Fruit fly (Drosophila melanogaster) whole organism, embryonic: Measurements from ENCODE around the gene CG15414.
A peak's percentile ranks its signal among the peaks of the same experiment; 100 is the strongest.

Source experiments
- Adf1 ChIP-seq: fragments of 200-800 bp; sonication (Bioruptor generic); IDR thresholded peaks from 2 replicates; pipeline ENCODE4 v1.3.6; 2022; ENCODE audit warnings: missing biosample characterization, missing genetic modification characterization
- Blimp-1 ChIP-seq: fragments of 200-800 bp; sonication (Bioruptor generic); optimal IDR thresholded peaks from 3 replicates; lab custom pipeline; 2018; ENCODE audit warnings: missing biosample characterization, missing genetic modification characterization, mild to moderate bottlenecking, moderate library complexity, missing genetic modification reagents
- BtbVII ChIP-seq: fragments of 200-800 bp; sonication (Bioruptor generic); optimal IDR thresholded peaks from 3 replicates; lab custom pipeline; 2017; ENCODE audit warnings: missing biosample characterization, mild to moderate bottlenecking, missing genetic modification characterization
- CG1024 ChIP-seq: fragments of 200-800 bp; sonication (Bioruptor generic); IDR thresholded peaks from 2 replicates; pipeline ENCODE4 v1.3.6; 2022; ENCODE audit warnings: missing biosample characterization, missing genetic modification characterization
- CG10267 ChIP-seq: fragments of 200-800 bp; sonication (Bioruptor generic); optimal IDR thresholded peaks from 2 replicates; lab custom pipeline; 2018; ENCODE audit warnings: missing biosample characterization, mild to moderate bottlenecking, missing genetic modification characterization, moderate library complexity
- CG11504 ChIP-seq: fragments of 200-800 bp; sonication (Bioruptor generic); optimal IDR thresholded peaks from 3 replicates; lab custom pipeline; 2019; ENCODE audit warnings: missing biosample characterization, mild to moderate bottlenecking, missing genetic modification characterization, moderate library complexity
- CG1233 ChIP-seq: fragments of 200-800 bp; sonication (Bioruptor generic); optimal IDR thresholded peaks from 4 replicates; lab custom pipeline; 2018; ENCODE audit warnings: missing biosample characterization, mild to moderate bottlenecking, missing genetic modification characterization
- CG1603 ChIP-seq: fragments of 200-800 bp; sonication (Bioruptor generic); optimal IDR thresholded peaks from 2 replicates; lab custom pipeline; 2019; ENCODE audit warnings: missing biosample characterization, mild to moderate bottlenecking, missing genetic modification characterization, moderate library complexity
- CG16813 ChIP-seq: fragments of 200-800 bp; sonication (Bioruptor generic); IDR thresholded peaks from 3 replicates; pipeline ENCODE4 v1.3.6; 2022; ENCODE audit warnings: missing biosample characterization, missing genetic modification characterization; ENCODE audit not compliant: partially characterized antibody
- CG17361 ChIP-seq: fragments of 200-800 bp; sonication (Bioruptor generic); IDR thresholded peaks from 3 replicates; pipeline ENCODE4 v1.3.6; 2022; ENCODE audit warnings: missing biosample characterization, missing genetic modification characterization
- CG1832 ChIP-seq: fragments of 200-800 bp; sonication (Bioruptor generic); optimal IDR thresholded peaks from 2 replicates; lab custom pipeline; 2017; ENCODE audit warnings: missing biosample characterization, mild to moderate bottlenecking, missing genetic modification characterization, inconsistent platforms
- CG3726 ChIP-seq: fragments of 200-800 bp; sonication (Bioruptor generic); IDR thresholded peaks from 3 replicates; pipeline ENCODE4, ENCODE4 v1.3.6; 2022; ENCODE audit warnings: missing biosample characterization, missing genetic modification characterization
- CG3847 ChIP-seq: fragments of 200-800 bp; sonication (Bioruptor generic); IDR thresholded peaks from 2 replicates; pipeline ENCODE4 v1.3.6; 2022; ENCODE audit warnings: missing biosample characterization, missing genetic modification characterization
- CG42726 ChIP-seq: fragments of 200-800 bp; sonication (Bioruptor generic); IDR thresholded peaks from 2 replicates; pipeline ENCODE4 v1.3.6; 2022; ENCODE audit warnings: missing biosample characterization, missing genetic modification characterization; ENCODE audit not compliant: partially characterized antibody
- CG4282 ChIP-seq: fragments of 200-800 bp; sonication (Bioruptor generic); optimal IDR thresholded peaks from 2 replicates; lab custom pipeline; 2016; ENCODE audit warnings: missing biosample characterization, missing genetic modification characterization
- CG6683 ChIP-seq: fragments of 200-800 bp; sonication (Bioruptor generic); optimal IDR thresholded peaks from 2 replicates; lab custom pipeline; 2017; ENCODE audit warnings: missing biosample characterization, mild to moderate bottlenecking, missing genetic modification characterization, missing genetic modification reagents
- CG8388 ChIP-seq: fragments of 200-800 bp; sonication (Bioruptor generic); optimal IDR thresholded peaks from 2 replicates; lab custom pipeline; 2019; ENCODE audit warnings: missing biosample characterization, mild to moderate bottlenecking, missing genetic modification characterization, moderate library complexity
- CG8944 ChIP-seq: fragments of 200-800 bp; sonication (Bioruptor generic); optimal IDR thresholded peaks from 3 replicates; lab custom pipeline; 2016; ENCODE audit warnings: missing biosample characterization, missing genetic modification characterization
- Drgx ChIP-seq: fragments of 200-800 bp; sonication (Bioruptor generic); IDR thresholded peaks from 2 replicates; pipeline ENCODE4 v1.3.6; 2022; ENCODE audit warnings: missing biosample characterization, missing genetic modification characterization
- Eip74EF ChIP-seq, 2 experiments: fragments of 200-800 bp in 1 of 2; fragments of >200 bp in 1 of 2; sonication (Bioruptor generic) in 1 of 2; optimal IDR thresholded peaks; 2 replicates each; lab custom pipeline; 2017 to 2019; ENCODE audit warnings: missing biosample characterization in 2 of 2, missing genetic modification characterization in 2 of 2, mild to moderate bottlenecking in 1 of 2, moderate library complexity in 1 of 2
- H2.0 ChIP-seq: fragments of 200-800 bp; sonication (Bioruptor generic); IDR thresholded peaks from 2 replicates; pipeline ENCODE4 v1.3.6; 2022; ENCODE audit warnings: missing biosample characterization, missing genetic modification characterization
- HmgD ChIP-seq: fragments of 200-800 bp; sonication (Bioruptor generic); optimal IDR thresholded peaks from 3 replicates; lab custom pipeline; 2016; ENCODE audit warnings: missing biosample characterization, missing genetic modification characterization
- Lim3 ChIP-seq: fragments of 200-800 bp; sonication (Bioruptor generic); IDR thresholded peaks from 2 replicates; pipeline ENCODE4 v1.3.6; 2022; ENCODE audit warnings: missing biosample characterization, missing genetic modification characterization
- Optix ChIP-seq: fragments of 200-800 bp; sonication (Bioruptor generic); IDR thresholded peaks from 3 replicates; pipeline ENCODE4 v1.3.6; 2022; ENCODE audit warnings: missing biosample characterization, missing genetic modification characterization
- Stat92E ChIP-seq, 3 experiments: fragments of >200 bp in 2 of 3; fragments of 200-800 bp in 1 of 3; sonication (Bioruptor generic) in 1 of 3; optimal IDR thresholded peaks; 2 replicates each; lab custom pipeline; 2017 to 2019; ENCODE audit warnings: missing biosample characterization in 3 of 3, missing genetic modification characterization in 3 of 3, mild to moderate bottlenecking in 1 of 3, moderate library complexity in 1 of 3
- Trl ChIP-seq, 3 experiments: fragments of >200 bp in 2 of 3; fragments of 200-800 bp in 1 of 3; sonication (Bioruptor generic) in 1 of 3; optimal IDR thresholded peaks; 2 replicates in 1 of 3; 3 replicates in 2 of 3; lab custom pipeline; 2016 to 2017; ENCODE audit warnings: missing biosample characterization in 1 of 3, missing genetic modification characterization in 1 of 3
- cad ChIP-seq: fragments of >200 bp; optimal IDR thresholded peaks from 2 replicates; lab custom pipeline; 2017; ENCODE audit warnings: missing biosample characterization, missing genetic modification characterization
- cas ChIP-seq: fragments of 200-800 bp; sonication (Bioruptor generic); IDR thresholded peaks from 2 replicates; pipeline ENCODE4 v1.3.6; 2022; ENCODE audit warnings: missing biosample characterization, missing genetic modification characterization
- disco-r ChIP-seq: fragments of 200-800 bp; sonication (Bioruptor generic); optimal IDR thresholded peaks from 2 replicates; lab custom pipeline; 2016; ENCODE audit warnings: missing biosample characterization, missing genetic modification characterization
- dpn ChIP-seq, 2 experiments: fragments of 200-800 bp; sonication (Bioruptor generic); optimal IDR thresholded peaks; 3 replicates each; lab custom pipeline; 2016; ENCODE audit warnings: missing biosample characterization in 2 of 2, missing genetic modification characterization in 2 of 2
- emc ChIP-seq: fragments of 200-800 bp; sonication (Bioruptor generic); optimal IDR thresholded peaks from 2 replicates; lab custom pipeline; 2016; ENCODE audit warnings: missing biosample characterization, missing genetic modification characterization
- en ChIP-seq: fragments of 200-800 bp; sonication (Bioruptor generic); optimal IDR thresholded peaks from 2 replicates; lab custom pipeline; 2016; ENCODE audit warnings: missing biosample characterization, missing genetic modification characterization
- fd96Cb ChIP-seq: fragments of 200-800 bp; sonication (Bioruptor generic); optimal IDR thresholded peaks from 2 replicates; lab custom pipeline; 2018; ENCODE audit warnings: missing biosample characterization, mild to moderate bottlenecking, missing genetic modification characterization, moderate library complexity
- gce ChIP-seq: fragments of 200-800 bp; sonication (Bioruptor generic); IDR thresholded peaks from 3 replicates; pipeline ENCODE4 v1.3.6; 2022; ENCODE audit warnings: missing biosample characterization, missing genetic modification characterization
- gsb ChIP-seq: fragments of 200-800 bp; sonication (Bioruptor generic); IDR thresholded peaks from 2 replicates; pipeline ENCODE4 v1.3.6; 2022; ENCODE audit warnings: missing biosample characterization, missing genetic modification characterization
- hbn ChIP-seq: fragments of 200-800 bp; sonication (Bioruptor generic); IDR thresholded peaks from 2 replicates; pipeline ENCODE4 v1.3.6; 2022; ENCODE audit warnings: missing biosample characterization, missing genetic modification characterization; ENCODE audit not compliant: partially characterized antibody
- hth ChIP-seq: fragments of >200 bp; optimal IDR thresholded peaks from 2 replicates; lab custom pipeline; 2017; ENCODE audit warnings: inconsistent platforms
- jing ChIP-seq: fragments of 200-800 bp; sonication (Bioruptor generic); optimal IDR thresholded peaks from 2 replicates; lab custom pipeline; 2018; ENCODE audit warnings: missing biosample characterization, mild to moderate bottlenecking, missing genetic modification characterization
- kah ChIP-seq: fragments of 200-800 bp; sonication (Bioruptor generic); optimal IDR thresholded peaks from 2 replicates; lab custom pipeline; 2018; ENCODE audit warnings: missing biosample characterization, mild to moderate bottlenecking, missing genetic modification characterization
- kay ChIP-seq: fragments of 200-800 bp; sonication (Bioruptor generic); optimal IDR thresholded peaks from 2 replicates; lab custom pipeline; 2016; ENCODE audit warnings: missing biosample characterization, missing genetic modification characterization
- odd ChIP-seq: fragments of 200-800 bp; sonication (Bioruptor generic); optimal IDR thresholded peaks from 2 replicates; lab custom pipeline; 2017; ENCODE audit warnings: missing biosample characterization, mild to moderate bottlenecking, missing genetic modification characterization
- sens ChIP-seq: fragments of 200-800 bp; sonication (Bioruptor generic); peaks from one replicate; lab custom pipeline; 2016; ENCODE audit warnings: missing biosample characterization, missing genetic modification characterization
- seq ChIP-seq: fragments of 200-800 bp; sonication (Bioruptor generic); IDR thresholded peaks from 2 replicates; pipeline ENCODE4 v1.3.6; 2022; ENCODE audit warnings: missing biosample characterization, missing genetic modification characterization
- sima ChIP-seq: fragments of 200-800 bp; sonication (Bioruptor generic); optimal IDR thresholded peaks from 2 replicates; lab custom pipeline; 2016; ENCODE audit warnings: missing biosample characterization, missing genetic modification characterization
- sisA ChIP-seq: fragments of 200-800 bp; sonication (Bioruptor generic); IDR thresholded peaks from 2 replicates; pipeline ENCODE4 v1.3.6; 2022; ENCODE audit warnings: missing biosample characterization, missing genetic modification characterization
- sna ChIP-seq: fragments of 200-800 bp; sonication (Bioruptor generic); IDR thresholded peaks from 2 replicates; pipeline ENCODE4 v1.3.6; 2022; ENCODE audit warnings: missing biosample characterization, missing genetic modification characterization; ENCODE audit not compliant: partially characterized antibody
- tup ChIP-seq: fragments of 200-800 bp; sonication (Bioruptor generic); optimal IDR thresholded peaks from 2 replicates; lab custom pipeline; 2016; ENCODE audit warnings: missing biosample characterization, mild to moderate bottlenecking, missing genetic modification characterization, moderate library complexity
- unpg ChIP-seq: fragments of 200-800 bp; sonication (Bioruptor generic); optimal IDR thresholded peaks from 3 replicates; lab custom pipeline; 2018; ENCODE audit warnings: missing biosample characterization, mild to moderate bottlenecking, missing genetic modification characterization, moderate library complexity
- zen ChIP-seq: fragments of 200-800 bp; sonication (Bioruptor generic); optimal IDR thresholded peaks from 3 replicates; lab custom pipeline; 2018; ENCODE audit warnings: missing biosample characterization, mild to moderate bottlenecking, missing genetic modification characterization, moderate library complexity

The CG15414 gene

DNA sequence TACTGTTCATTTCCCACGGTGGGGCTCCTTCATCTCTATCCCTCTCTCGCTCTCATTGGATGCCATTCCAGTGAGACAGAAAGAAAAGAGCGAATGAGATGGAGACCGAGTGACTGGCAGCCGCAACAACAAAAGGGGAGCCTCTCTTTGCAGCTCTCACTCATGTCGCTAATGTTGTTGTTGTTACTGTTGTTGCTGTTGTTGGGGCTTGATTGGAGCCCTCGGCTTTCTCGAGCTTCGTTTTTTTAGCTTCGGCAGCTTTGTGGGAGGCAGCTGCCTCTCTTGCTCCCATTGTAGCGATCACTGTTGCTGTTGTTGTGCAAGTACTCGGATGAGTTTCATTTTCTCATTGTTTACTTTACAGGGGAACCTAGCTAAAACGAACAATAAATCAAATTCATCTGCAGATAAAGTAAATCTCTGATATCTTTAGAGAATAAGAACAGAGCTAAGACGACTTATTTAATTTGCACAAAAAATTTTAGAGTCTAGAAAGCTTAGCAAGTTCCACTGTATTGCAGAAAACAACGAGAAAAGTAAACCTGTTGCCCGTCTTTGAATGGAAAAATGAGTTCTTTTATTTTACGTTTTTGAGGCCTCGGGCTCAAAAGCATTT lies 43.5 kb upstream of the CG15414 start:
- TF ChIP-seq unpg (GFP tag; lab: Kevin White, UChicago) (peak; percentile 69), CG1603 (tag; lab: Kevin White, UChicago) (peak; percentile 49), dpn (GFP tag; optimal IDR thresholded peaks at IDR 0.05; lab: Kevin White, UChicago) (peak; percentile 53 to 55), CG16813 (GFP tag; lab: Robert Waterston, UW) (no peak), CG6683 (no peak), Drgx (GFP tag; lab: Robert Waterston, UW) (peak; percentile 85), CG3847 (GFP tag; lab: Robert Waterston, UW) (peak; percentile 35; the same call in 1 of the 2 replicates), CG4282 (GFP tag; lab: Kevin White, UChicago) (no peak), CG3726 (GFP tag; lab: Robert Waterston, UW) (peak; percentile 37; the same call in 1 of the 3 replicates), emc (GFP tag; lab: Kevin White, UChicago) (no peak), odd (GFP tag; lab: Kevin White, UChicago) (no peak), sens (GFP tag; lab: Kevin White, UChicago) (peak; percentile 91), cad (GFP tag; lab: Kevin White, UChicago) (no peak), sna (GFP tag; lab: Robert Waterston, UW) (no peak), hth (lab: Kevin White, UChicago) (no peak), fd96Cb (tag; lab: Kevin White, UChicago) (peak; percentile 71), sima (no peak), jing (GFP tag; lab: Kevin White, UChicago) (no peak), Optix (0 out of 3 replicates have a peak, but pooled peaks have one; percentile 7), CG1024 (peak; percentile 59), CG42726 (GFP tag; lab: Robert Waterston, UW) (no peak), CG10267 (tag; lab: Kevin White, UChicago) (peak; percentile 42), gsb (GFP tag; lab: Robert Waterston, UW) (no peak), Eip74EF (GFP tag; optimal IDR thresholded peaks at IDR 0.05; lab: Kevin White, UChicago) (no peak), kah (GFP tag; lab: Kevin White, UChicago) (peak; percentile 29), seq (GFP tag; lab: Robert Waterston, UW) (peak; percentile 41; the same call in 1 of the 2 replicates), en (GFP tag; lab: Kevin White, UChicago) (peak; percentile 4), H2.0 (GFP tag; lab: Robert Waterston, UW) (peak; percentile 58; the same call in 1 of the 2 replicates), CG17361 (GFP tag; lab: Robert Waterston, UW) (peak; percentile 61), CG1832 (GFP tag; lab: Kevin White, UChicago) (peak; percentile 56), kay (GFP tag; lab: Kevin White, UChicago) (peak; percentile 0), Blimp-1 (GFP tag; lab: Kevin White, UChicago) (peak; percentile 70), gce (GFP tag; lab: Robert Waterston, UW) (0 out of 3 replicates have a peak, but pooled peaks have one; percentile 59), HmgD (GFP tag; lab: Kevin White, UChicago) (no peak), Adf1 (no peak), tup (no peak), CG8388 (GFP tag; lab: Kevin White, UChicago) (peak; percentile 59), cas (GFP tag; lab: Robert Waterston, UW) (no peak), disco-r (GFP tag; lab: Kevin White, UChicago) (no peak), Lim3 (GFP tag; lab: Robert Waterston, UW) (no peak), CG11504 (tag; lab: Kevin White, UChicago) (peak; percentile 75), Trl (optimal IDR thresholded peaks at IDR 0.05; lab: Kevin White, UChicago) (peak; percentile 66 to 67), Trl (GFP tag; optimal IDR thresholded peaks at IDR 0.05; lab: Kevin White, UChicago) (peak; percentile 1), BtbVII (no peak), CG8944 (peak; percentile 16), sisA (GFP tag; lab: Robert Waterston, UW) (peak; percentile 72), zen (tag; lab: Kevin White, UChicago) (peak; percentile 10), hbn (GFP tag; lab: Robert Waterston, UW) (no peak), Stat92E (GFP tag; optimal IDR thresholded peaks at IDR 0.05; lab: Kevin White, UChicago) (no peak), CG1233 (peak; percentile 44)
